Worm (Caenorhabditis elegans): Measurements from ENCODE around the gene hars-1.

hars-1 gene

ce11 chrIV:10909708-10910107, 51.0 kb downstream of the hars-1 start, which contains the start of gene pyk-2:
TSS of gene pyk-2 (plus strand) at chrIV:10909913.
- TF ChIP-seq snpc-3.4 (tag; optimal IDR thresholded peaks at IDR 0.05) (no peak), D2030.7 (GFP tag; IDR thresholded peaks at IDR 0.05) (no peak), Y79H2A.3 (GFP tag; conservative IDR thresholded peaks at IDR 0.05) (no peak), madf-6 (GFP tag; IDR thresholded peaks at IDR 0.05) (no peak), dox-1 (GFP tag; IDR thresholded peaks at IDR 0.05) (no peak), aptf-3 (GFP tag; IDR thresholded peaks at IDR 0.05) (no peak), nhr-80 (tag; optimal IDR thresholded peaks at IDR 0.05) (peak; percentile 91), hmg-1.2 (GFP tag; IDR thresholded peaks at IDR 0.05) (peak; percentile 62), ztf-25 (GFP tag; IDR thresholded peaks at IDR 0.05) (no peak), F10E7.11 (tag; optimal IDR thresholded peaks at IDR 0.05) (no peak), mcd-1 (GFP tag; IDR thresholded peaks at IDR 0.05) (no peak), ztf-18 (tag; optimal IDR thresholded peaks at IDR 0.05) (no peak), ZK185.1 (tag; optimal IDR thresholded peaks at IDR 0.05; ENCODE audit: poor library complexity, severe bottlenecking) (no peak)

Measured in whole organism, young adult.